Fruit fly (Drosophila melanogaster): ENCODE data around the gene CG7330.

DNA sequence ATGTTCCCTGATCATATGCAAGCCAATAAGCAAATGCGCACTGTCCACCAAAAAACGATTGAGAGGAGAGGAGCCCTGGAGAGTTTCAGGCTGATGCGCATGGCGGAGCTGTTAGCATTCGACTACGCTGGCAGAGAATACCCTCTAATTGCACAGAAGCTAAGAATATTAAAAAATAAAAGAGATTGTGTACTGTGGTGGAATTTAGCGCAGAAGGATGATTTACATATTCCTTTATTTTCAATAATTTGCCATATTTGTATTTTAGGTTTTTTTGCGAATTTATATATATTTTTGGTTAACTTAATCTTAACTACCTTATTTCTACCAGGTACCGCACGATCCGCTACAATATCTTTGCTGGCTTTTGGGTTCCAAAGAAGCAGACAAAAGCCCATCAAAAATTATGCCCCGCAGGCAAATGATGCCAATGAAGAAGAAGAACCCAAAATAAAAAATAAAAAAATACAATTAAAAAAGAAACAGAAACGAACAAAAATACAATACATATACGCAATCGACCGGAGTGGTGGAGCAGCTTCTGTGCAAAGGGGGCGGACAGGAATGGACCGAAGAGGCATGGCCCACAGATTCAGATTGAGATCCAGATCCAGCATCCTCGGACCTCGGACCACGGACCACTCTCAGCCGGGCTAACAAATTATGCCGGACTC, 45.7 kb downstream of the CG7330 start:
- no peak for TF ChIP-seq h (optimal IDR thresholded peaks at IDR 0.05)
- TF ChIP-seq Sin3A (optimal IDR thresholded peaks at IDR 0.05), result no peak

Data from Kc167 (cell line).